Fruit fly (Drosophila melanogaster) whole organism, embryonic: ENCODE results near the gene CG15818.

ENCODE experiments used
- Atf-2 ChIP-seq: fragments of 200-800 bp; sonication (Bioruptor generic); optimal IDR thresholded peaks from 2 replicates; lab custom pipeline; 2016; ENCODE audit warnings: missing biosample characterization, missing genetic modification characterization
- Atf3 ChIP-seq: fragments of 200-800 bp; sonication (Bioruptor generic); optimal IDR thresholded peaks from 3 replicates; lab custom pipeline; 2016; ENCODE audit warnings: missing biosample characterization, missing genetic modification characterization
- CG10462 ChIP-seq: fragments of 200-800 bp; sonication (Bioruptor generic); optimal IDR thresholded peaks from 2 replicates; lab custom pipeline; 2016; ENCODE audit warnings: missing biosample characterization, missing genetic modification characterization
- CG11560 ChIP-seq: fragments of 200-800 bp; sonication (Bioruptor generic); IDR thresholded peaks from 3 replicates; pipeline ENCODE4 v1.3.6; 2022; ENCODE audit warnings: missing biosample characterization, missing genetic modification characterization
- CG11695 ChIP-seq: fragments of 200-800 bp; sonication (Bioruptor generic); IDR thresholded peaks from 3 replicates; pipeline ENCODE4 v1.3.6; 2022; ENCODE audit warnings: missing biosample characterization, missing genetic modification characterization
- CG12769 ChIP-seq: fragments of 200-800 bp; sonication (Bioruptor generic); optimal IDR thresholded peaks from 2 replicates; lab custom pipeline; 2019; ENCODE audit warnings: missing biosample characterization, mild to moderate bottlenecking, missing genetic modification characterization, moderate library complexity
- CG13123 ChIP-seq: fragments of 200-800 bp; sonication (Bioruptor generic); optimal IDR thresholded peaks from 2 replicates; lab custom pipeline; 2016; ENCODE audit warnings: missing biosample characterization, missing genetic modification characterization
- CG15479 ChIP-seq: fragments of 200-800 bp; sonication (Bioruptor generic); optimal IDR thresholded peaks from 3 replicates; lab custom pipeline; 2019; ENCODE audit warnings: missing biosample characterization, mild to moderate bottlenecking, missing genetic modification characterization, moderate library complexity
- CG1602 ChIP-seq: fragments of 200-800 bp; sonication (Bioruptor generic); optimal IDR thresholded peaks from 3 replicates; lab custom pipeline; 2016; ENCODE audit warnings: missing biosample characterization, missing genetic modification characterization
- CG18011 ChIP-seq: fragments of 200-800 bp; sonication (Bioruptor generic); optimal IDR thresholded peaks from 2 replicates; lab custom pipeline; 2017; ENCODE audit warnings: missing biosample characterization, missing genetic modification characterization, mild to moderate bottlenecking, moderate library complexity, missing genotype
- CG34422 ChIP-seq: fragments of 200-800 bp; sonication (Bioruptor generic); IDR thresholded peaks from 3 replicates; pipeline ENCODE4 v1.3.6; 2022; ENCODE audit warnings: missing biosample characterization, missing genetic modification characterization
- CG4424 ChIP-seq: fragments of 200-800 bp; sonication (Bioruptor generic); optimal IDR thresholded peaks from 3 replicates; lab custom pipeline; 2016; ENCODE audit warnings: missing biosample characterization, missing genetic modification characterization
- CG4617 ChIP-seq: fragments of 200-800 bp; sonication (Bioruptor generic); optimal IDR thresholded peaks from 3 replicates; lab custom pipeline; 2016; ENCODE audit warnings: missing biosample characterization, missing genetic modification characterization, borderline replicate concordance
- CG5245 ChIP-seq: fragments of 200-800 bp; sonication (Bioruptor generic); optimal IDR thresholded peaks from 3 replicates; lab custom pipeline; 2016; ENCODE audit warnings: missing biosample characterization, missing genetic modification characterization
- CG6272 ChIP-seq: fragments of 200-800 bp; sonication (Bioruptor generic); IDR thresholded peaks from 2 replicates; pipeline ENCODE4 v1.3.6; 2022; ENCODE audit warnings: missing biosample characterization, missing genetic modification characterization
- CG6654 ChIP-seq: fragments of 200-800 bp; sonication (Bioruptor generic); optimal IDR thresholded peaks from 2 replicates; lab custom pipeline; 2017; ENCODE audit warnings: missing biosample characterization, mild to moderate bottlenecking, missing genetic modification characterization
- CG6765 ChIP-seq: fragments of 200-800 bp; sonication (Bioruptor generic); optimal IDR thresholded peaks from 3 replicates; lab custom pipeline; 2017; ENCODE audit warnings: missing biosample characterization, mild to moderate bottlenecking, missing genetic modification characterization
- CG7271 ChIP-seq: fragments of 200-800 bp; sonication (Bioruptor generic); optimal IDR thresholded peaks from 2 replicates; lab custom pipeline; 2018; ENCODE audit warnings: missing biosample characterization, mild to moderate bottlenecking, missing genetic modification characterization, moderate library complexity
- CG7987 ChIP-seq: fragments of 200-800 bp; sonication (Bioruptor generic); optimal IDR thresholded peaks from 2 replicates; lab custom pipeline; 2018; ENCODE audit warnings: missing biosample characterization, mild to moderate bottlenecking, missing genetic modification characterization, moderate library complexity
- CG9437 ChIP-seq: fragments of 200-800 bp; sonication (Bioruptor generic); optimal IDR thresholded peaks from 2 replicates; lab custom pipeline; 2018; ENCODE audit warnings: missing biosample characterization, mild to moderate bottlenecking, missing genetic modification characterization
- Camta ChIP-seq: fragments of 200-800 bp; sonication (Bioruptor generic); optimal IDR thresholded peaks from 2 replicates; lab custom pipeline; 2016; ENCODE audit warnings: missing biosample characterization, missing genetic modification characterization
- D19B ChIP-seq: fragments of 200-800 bp; sonication (Bioruptor generic); optimal IDR thresholded peaks from 2 replicates; lab custom pipeline; 2017; ENCODE audit warnings: missing biosample characterization, mild to moderate bottlenecking, missing genetic modification characterization
- Dip3 ChIP-seq: fragments of 200-800 bp; sonication (Bioruptor generic); optimal IDR thresholded peaks from 3 replicates; lab custom pipeline; 2016; ENCODE audit warnings: missing biosample characterization, missing genetic modification characterization
- Doc3 ChIP-seq: fragments of 200-800 bp; sonication (Bioruptor generic); IDR thresholded peaks from 3 replicates; pipeline ENCODE4 v1.3.6; 2022; ENCODE audit warnings: missing biosample characterization, missing genetic modification characterization; ENCODE audit not compliant: partially characterized antibody
- Dref ChIP-seq: fragments of 200-800 bp; sonication (Bioruptor generic); IDR thresholded peaks from 2 replicates; pipeline ENCODE4 v1.3.6; 2022; ENCODE audit warnings: missing biosample characterization, missing genetic modification characterization
- Eip74EF ChIP-seq, 2 experiments: fragments of 200-800 bp in 1 of 2; fragments of >200 bp in 1 of 2; sonication (Bioruptor generic) in 1 of 2; optimal IDR thresholded peaks; 2 replicates each; lab custom pipeline; 2017 to 2019; ENCODE audit warnings: missing biosample characterization in 2 of 2, missing genetic modification characterization in 2 of 2, mild to moderate bottlenecking in 1 of 2, moderate library complexity in 1 of 2
- Fer2 ChIP-seq: fragments of 200-800 bp; sonication (Bioruptor generic); optimal IDR thresholded peaks from 2 replicates; lab custom pipeline; 2018; ENCODE audit warnings: missing biosample characterization, mild to moderate bottlenecking, missing genetic modification characterization, moderate library complexity
- GATAe ChIP-seq: fragments of 200-800 bp; sonication (Bioruptor generic); conservative IDR thresholded peaks from 2 replicates; pipeline ENCODE4 v1.3.6; 2022; ENCODE audit warnings: missing biosample characterization, missing genetic modification characterization
- H2.0 ChIP-seq: fragments of 200-800 bp; sonication (Bioruptor generic); IDR thresholded peaks from 2 replicates; pipeline ENCODE4 v1.3.6; 2022; ENCODE audit warnings: missing biosample characterization, missing genetic modification characterization
- Kr ChIP-seq: fragments of 200-800 bp; sonication (Bioruptor generic); optimal IDR thresholded peaks from 2 replicates; lab custom pipeline; 2017; ENCODE audit warnings: missing biosample characterization, mild to moderate bottlenecking, missing genetic modification characterization
- Lim3 ChIP-seq: fragments of 200-800 bp; sonication (Bioruptor generic); IDR thresholded peaks from 2 replicates; pipeline ENCODE4 v1.3.6; 2022; ENCODE audit warnings: missing biosample characterization, missing genetic modification characterization
- Mrtf ChIP-seq: fragments of 200-800 bp; sonication (Bioruptor generic); IDR thresholded peaks from 3 replicates; pipeline ENCODE4 v1.3.6; 2022; ENCODE audit warnings: missing biosample characterization, missing genetic modification characterization
- NC2α ChIP-seq: fragments of 200-800 bp; sonication (Bioruptor generic); optimal IDR thresholded peaks from 2 replicates; lab custom pipeline; 2016; ENCODE audit warnings: missing biosample characterization, missing genetic modification characterization
- NFAT ChIP-seq: fragments of 200-800 bp; sonication (Bioruptor generic); IDR thresholded peaks from 2 replicates; pipeline ENCODE4 v1.3.6; 2022; ENCODE audit warnings: missing biosample characterization, missing genetic modification characterization
- Sox100B ChIP-seq: fragments of 200-800 bp; sonication (Bioruptor generic); optimal IDR thresholded peaks from 3 replicates; lab custom pipeline; 2018; ENCODE audit warnings: missing biosample characterization, mild to moderate bottlenecking, missing genetic modification characterization
- Stat92E ChIP-seq, 3 experiments: fragments of >200 bp in 2 of 3; fragments of 200-800 bp in 1 of 3; sonication (Bioruptor generic) in 1 of 3; optimal IDR thresholded peaks; 2 replicates each; lab custom pipeline; 2017 to 2019; ENCODE audit warnings: missing biosample characterization in 3 of 3, missing genetic modification characterization in 3 of 3, mild to moderate bottlenecking in 1 of 3, moderate library complexity in 1 of 3
- Taf1 ChIP-seq: fragments of 200-800 bp; sonication (Bioruptor generic); IDR thresholded peaks from 2 replicates; pipeline ENCODE4 v1.3.6; 2022; ENCODE audit warnings: missing biosample characterization, missing genetic modification characterization
- chn ChIP-seq: fragments of 200-800 bp; sonication (Bioruptor generic); optimal IDR thresholded peaks from 2 replicates; lab custom pipeline; 2016; ENCODE audit warnings: missing biosample characterization, missing genetic modification characterization
- ci ChIP-seq: fragments of 200-800 bp; sonication (Bioruptor generic); IDR thresholded peaks from 3 replicates; pipeline ENCODE4 v1.3.6; 2022; ENCODE audit warnings: missing biosample characterization, missing genetic modification characterization
- crp ChIP-seq, 2 experiments: fragments of 200-800 bp; sonication (Bioruptor generic); optimal IDR thresholded peaks; 2 replicates in 1 of 2; 3 replicates in 1 of 2; lab custom pipeline; 2017; ENCODE audit warnings: missing biosample characterization in 2 of 2, missing genetic modification characterization in 2 of 2, mild to moderate bottlenecking in 1 of 2, moderate library complexity in 1 of 2
- cwo ChIP-seq: fragments of 200-800 bp; sonication (Bioruptor generic); optimal IDR thresholded peaks from 3 replicates; lab custom pipeline; 2017; ENCODE audit warnings: missing biosample characterization, missing genetic modification characterization, mild to moderate bottlenecking, moderate library complexity, missing genetic modification reagents
- dmrt99B ChIP-seq: fragments of 200-800 bp; sonication (Bioruptor generic); optimal IDR thresholded peaks from 2 replicates; lab custom pipeline; 2018; ENCODE audit warnings: missing biosample characterization, mild to moderate bottlenecking, missing genetic modification characterization, moderate library complexity
- gro ChIP-seq: fragments of 200-800 bp; sonication (Bioruptor generic); optimal IDR thresholded peaks from 2 replicates; lab custom pipeline; 2016; ENCODE audit warnings: missing biosample characterization, missing genetic modification characterization
- gsb-n ChIP-seq: fragments of 200-800 bp; sonication (Bioruptor generic); optimal IDR thresholded peaks from 3 replicates; lab custom pipeline; 2018; ENCODE audit warnings: missing biosample characterization, mild to moderate bottlenecking, missing genetic modification characterization
- jing ChIP-seq: fragments of 200-800 bp; sonication (Bioruptor generic); optimal IDR thresholded peaks from 2 replicates; lab custom pipeline; 2018; ENCODE audit warnings: missing biosample characterization, mild to moderate bottlenecking, missing genetic modification characterization
- jumu ChIP-seq: fragments of 200-800 bp; sonication (Bioruptor generic); optimal IDR thresholded peaks from 3 replicates; lab custom pipeline; 2016; ENCODE audit warnings: missing biosample characterization, missing genetic modification characterization
- run ChIP-seq: fragments of 200-800 bp; sonication (Bioruptor generic); optimal IDR thresholded peaks from 3 replicates; lab custom pipeline; 2018; ENCODE audit warnings: missing biosample characterization, mild to moderate bottlenecking, missing genetic modification characterization
- twi ChIP-seq: fragments of 200-800 bp; optimal IDR thresholded peaks from 2 replicates; lab custom pipeline; 2019; ENCODE audit warnings: missing biosample characterization, mild to moderate bottlenecking, missing genetic modification characterization, moderate library complexity
- vnd ChIP-seq: fragments of 200-800 bp; sonication (Bioruptor generic); IDR thresholded peaks from 3 replicates; pipeline ENCODE4 v1.3.6; 2022; ENCODE audit warnings: missing biosample characterization, missing genetic modification characterization; ENCODE audit not compliant: partially characterized antibody
- wor ChIP-seq: fragments of 200-800 bp; sonication (Bioruptor generic); IDR thresholded peaks from 2 replicates; pipeline ENCODE4 v1.3.6; 2022; ENCODE audit warnings: missing biosample characterization, missing genetic modification characterization

CG15818 gene

dm6 chr2L:7434737-7435356 is 24.1 kb downstream of the CG15818 start (continued):
- TF ChIP-seq CG6272 (no peak), CG10462 (GFP tag; lab: Kevin White, UChicago) (no peak), GATAe (GFP tag; lab: Robert Waterston, UW) (no peak), jing (GFP tag; lab: Kevin White, UChicago) (no peak), CG34422 (GFP tag; lab: Robert Waterston, UW) (no peak), Atf3 (GFP tag; lab: Kevin White, UChicago) (no peak), CG9437 (GFP tag; lab: Kevin White, UChicago) (no peak), Taf1 (GFP tag; lab: Robert Waterston, UW) (peak; percentile 74), CG11560 (no peak), ci (GFP tag; lab: Robert Waterston, UW) (no peak), Atf-2 (no peak), twi (no peak), CG7987 (GFP tag; lab: Kevin White, UChicago) (no peak), Lim3 (GFP tag; lab: Robert Waterston, UW) (no peak), CG13123 (GFP tag; lab: Kevin White, UChicago) (no peak), wor (GFP tag; lab: Robert Waterston, UW) (no peak), crp (GFP tag; optimal IDR thresholded peaks at IDR 0.05; lab: Kevin White, UChicago) (no peak), CG4617 (no peak), CG18011 (GFP tag; lab: Kevin White, UChicago) (no peak), Kr (no peak), jumu (GFP tag; lab: Kevin White, UChicago) (no peak), Eip74EF (GFP tag; optimal IDR thresholded peaks at IDR 0.05; lab: Kevin White, UChicago) (no peak), CG6654 (GFP tag; lab: Kevin White, UChicago) (no peak), CG12769 (no peak), Sox100B (GFP tag; lab: Kevin White, UChicago) (peak; percentile 11), Mrtf (no peak), gro (GFP tag; lab: Kevin White, UChicago) (no peak), run (no peak), CG15479 (GFP tag; lab: Kevin White, UChicago) (no peak), CG5245 (GFP tag; lab: Kevin White, UChicago) (no peak), gsb-n (tag; lab: Kevin White, UChicago) (no peak), Stat92E (GFP tag; optimal IDR thresholded peaks at IDR 0.05; lab: Kevin White, UChicago) (no peak), cwo (GFP tag; lab: Kevin White, UChicago) (peak; percentile 35), Camta (GFP tag; lab: Kevin White, UChicago) (no peak), CG1602 (GFP tag; lab: Kevin White, UChicago) (no peak), Fer2 (tag; lab: Kevin White, UChicago) (no peak), Dref (GFP tag; lab: Robert Waterston, UW) (no peak), Doc3 (GFP tag; lab: Robert Waterston, UW) (no peak), H2.0 (GFP tag; lab: Robert Waterston, UW) (peak; percentile 35), CG11695 (peak; percentile 77), dmrt99B (tag; lab: Kevin White, UChicago) (peak; percentile 12), CG4424 (GFP tag; lab: Kevin White, UChicago) (no peak), chn (GFP tag; lab: Kevin White, UChicago) (no peak), NC2α (GFP tag; lab: Kevin White, UChicago) (no peak), CG7271 (tag; lab: Kevin White, UChicago) (no peak), Dip3 (GFP tag; lab: Kevin White, UChicago) (no peak), NFAT (GFP tag; lab: Robert Waterston, UW) (no peak), D19B (GFP tag; lab: Kevin White, UChicago) (no peak), vnd (GFP tag; lab: Robert Waterston, UW) (no peak), CG6765 (peak; percentile 2)
